Worm (Caenorhabditis elegans) whole organism, late embryonic: ENCODE data around the gene gmap-2.

Experiments
- pax-1 ChIP-seq: fragments of 150-350 bp; optimal IDR thresholded peaks from 2 replicates; lab custom pipeline; 2014; ENCODE audit warnings: missing biosample characterization, missing genetic modification characterization
- ref-2 ChIP-seq: sonication (generic microtip); optimal IDR thresholded peaks from 2 replicates; lab custom pipeline; 2016; ENCODE audit warnings: missing genetic modification characterization, missing compliant biosample characterization

DNA sequence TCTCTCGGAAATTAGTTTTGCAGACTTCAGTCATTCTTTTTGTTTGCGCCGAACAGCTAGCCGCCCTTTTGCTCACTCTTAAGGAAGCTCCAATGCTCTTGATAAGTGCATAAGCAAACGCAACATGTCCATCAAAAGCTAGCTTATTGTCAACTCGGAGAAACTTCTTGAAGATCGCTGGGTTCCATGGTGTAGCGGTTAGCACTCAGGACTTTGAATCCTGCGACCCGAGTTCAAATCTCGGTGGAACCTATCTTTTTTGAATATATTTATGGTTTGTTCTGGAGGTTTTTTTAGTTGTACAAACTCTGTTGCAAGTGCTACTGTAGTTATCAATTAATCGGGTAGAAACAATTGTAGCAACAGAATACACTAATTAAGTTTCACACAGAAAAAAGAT lies 5.5 kb downstream of the gmap-2 start:
- TF ChIP-seq pax-1 (tag; lab: Kevin White, UChicago), result no peak
- TF ChIP-seq ref-2 (tag; lab: Kevin White, UChicago), result no peak
